Fruit fly (Drosophila melanogaster) ovary, adult (tissue): ENCODE data around the gene Afg3l2.

ENCODE experiments used
- CG17801 ChIP-seq: fragments of 200-800 bp; optimal IDR thresholded peaks from 2 replicates; lab custom pipeline; 2019; ENCODE audit warnings: missing biosample characterization, mild to moderate bottlenecking, missing genetic modification characterization, moderate library complexity; ENCODE audit not compliant: partially characterized antibody

Gene Afg3l2

dm6 chr3L:17242078-17242613 is at the start of gene Afg3l2:
Gene Afg3l2, minus strand, starts transcription at chr3L:17242128.
- peak; percentile 5 for TF ChIP-seq CG17801 (GFP tag; lab: Kevin White, UChicago)

- no peak for TF ChIP-seq CG17801 (GFP tag; lab: Kevin White, UChicago)
Measured at dm6 chr3L:17269463-17269862, 27.5 kb upstream of the Afg3l2 start.

- no peak for TF ChIP-seq CG17801 (GFP tag; lab: Kevin White, UChicago)
Measured at dm6 chr3L:17264116-17264515, 22.2 kb upstream of the Afg3l2 start, which contains the start of gene CG13723. Gene CG13723, plus strand, starts transcription at chr3L:17264416.

- TF ChIP-seq CG17801 (GFP tag; lab: Kevin White, UChicago), result no peak
Measured at dm6 chr3L:17257199-17257598, 15.3 kb upstream of the Afg3l2 start.

- TF ChIP-seq CG17801 (GFP tag; lab: Kevin White, UChicago), result no peak
Measured at dm6 chr3L:17253887-17254581, 12.1 kb upstream of the Afg3l2 start, which contains the start of gene CG6497. Gene CG6497, minus strand, starts transcription at chr3L:17253937.

- TF ChIP-seq CG17801 (GFP tag; lab: Kevin White, UChicago), result no peak
Measured at dm6 chr3L:17245594-17245993, 3.7 kb upstream of the Afg3l2 start.

dm6 chr3L:17243136-17243535 is 1.2 kb upstream of the Afg3l2 start, which contains the start of gene CG7707:
Gene CG7707, plus strand, starts transcription at chr3L:17243436.
- TF ChIP-seq CG17801 (GFP tag; lab: Kevin White, UChicago), result no peak

- no peak for TF ChIP-seq CG17801 (GFP tag; lab: Kevin White, UChicago)
Measured at dm6 chr3L:17238129-17238732, 3.7 kb downstream of the Afg3l2 start, which contains the start of gene Rbp6. Gene Rbp6, minus strand, starts transcription at chr3L:17238212.

dm6 chr3L:17237003-17237402 is 4.9 kb downstream of the Afg3l2 start:
- TF ChIP-seq CG17801 (GFP tag; lab: Kevin White, UChicago), result no peak

- TF ChIP-seq CG17801 (GFP tag; lab: Kevin White, UChicago), result no peak
Measured at dm6 chr3L:17226330-17226729, 15.6 kb downstream of the Afg3l2 start.

- TF ChIP-seq CG17801 (GFP tag; lab: Kevin White, UChicago), result no peak
Measured at dm6 chr3L:17219299-17219698, 22.6 kb downstream of the Afg3l2 start.

dm6 chr3L:17216263-17216662 is 25.7 kb downstream of the Afg3l2 start:
- TF ChIP-seq CG17801 (GFP tag; lab: Kevin White, UChicago), result no peak

dm6 chr3L:17211568-17211967 is 30.4 kb downstream of the Afg3l2 start:
- TF ChIP-seq CG17801 (GFP tag; lab: Kevin White, UChicago), result no peak

- TF ChIP-seq CG17801 (GFP tag; lab: Kevin White, UChicago), result no peak
Measured at dm6 chr3L:17209402-17209801, 32.5 kb downstream of the Afg3l2 start.

dm6 chr3L:17208601-17209000 is 33.3 kb downstream of the Afg3l2 start:
- TF ChIP-seq CG17801 (GFP tag; lab: Kevin White, UChicago), result no peak
